Fruit fly (Drosophila melanogaster) Kc167 (cell line): Measurements from ENCODE around the gene SNRPG.

Experiments used
- Sin3A ChIP-seq: fragments of >200 bp; optimal IDR thresholded peaks from 2 replicates; lab custom pipeline; 2018; ENCODE audit warnings: missing external identifiers
- h ChIP-seq: fragments of >200 bp; optimal IDR thresholded peaks from 3 replicates; lab custom pipeline; 2018; ENCODE audit warnings: missing external identifiers
- psq ChIP-seq: fragments of >200 bp; optimal IDR thresholded peaks from 2 replicates; lab custom pipeline; 2017; ENCODE audit warnings: missing external identifiers

DNA sequence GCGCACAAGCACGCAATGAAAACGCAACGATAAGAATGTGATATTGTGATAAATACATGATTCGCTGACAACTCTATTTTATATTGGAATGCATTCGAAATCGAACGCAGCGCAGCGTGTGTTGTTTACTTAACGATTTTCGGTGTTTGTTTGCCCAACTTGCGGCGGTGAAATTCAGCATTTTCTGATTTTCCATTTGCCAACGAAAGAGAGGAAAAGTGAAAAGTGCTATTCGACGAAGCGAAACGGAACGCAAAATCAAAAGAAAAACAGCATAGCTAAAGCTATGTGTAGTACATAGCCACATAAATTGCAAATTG is 842 bp upstream of the SNRPG start:
- TF ChIP-seq h (lab: Kevin White, UChicago) (no peak), Sin3A (lab: Kevin White, UChicago) (no peak), psq (lab: Kevin White, UChicago) (no peak)
